Worm (Caenorhabditis elegans) whole organism, late embryonic: ENCODE results near the gene R01E6.5.
A peak's percentile ranks its signal among the peaks of the same experiment; 100 is the strongest.

Source experiments
- C08G9.2 ChIP-seq: sonication (generic microtip); optimal IDR thresholded peaks from 2 replicates; lab custom pipeline; 2016; ENCODE audit warnings: mild to moderate bottlenecking, missing genetic modification characterization, moderate library complexity, missing compliant biosample characterization
- C38D4.7 ChIP-seq: fragments of 200-800 bp; sonication (Bioruptor generic); optimal IDR thresholded peaks from 2 replicates; lab custom pipeline; 2018; ENCODE audit warnings: mild to moderate bottlenecking, missing genetic modification characterization, moderate library complexity, missing compliant biosample characterization
- K02D7.2 ChIP-seq: sonication (generic microtip); optimal IDR thresholded peaks from 2 replicates; lab custom pipeline; 2017; ENCODE audit warnings: mild to moderate bottlenecking, missing genetic modification characterization, missing compliant biosample characterization
- K09A11.1 ChIP-seq: sonication (generic microtip); optimal IDR thresholded peaks from 2 replicates; lab custom pipeline; 2017; ENCODE audit warnings: antibody characterized with exemption, mild to moderate bottlenecking, missing genetic modification characterization, missing compliant biosample characterization; ENCODE audit not compliant: insufficient read depth
- T23F11.4 ChIP-seq: fragments of 200-800 bp; sonication (Bioruptor generic); optimal IDR thresholded peaks from 2 replicates; lab custom pipeline; 2018; ENCODE audit warnings: mild to moderate bottlenecking, missing genetic modification characterization, missing compliant biosample characterization
- Y22D7AL.16 ChIP-seq: sonication (generic microtip); optimal IDR thresholded peaks from 2 replicates; lab custom pipeline; 2016; ENCODE audit warnings: missing genetic modification characterization, missing compliant biosample characterization
- ahr-1 ChIP-seq: sonication (generic microtip); optimal IDR thresholded peaks from 2 replicates; lab custom pipeline; 2016; ENCODE audit warnings: missing genetic modification characterization, missing compliant biosample characterization
- ama-1 ChIP-seq: fragments of 150-350 bp; optimal IDR thresholded peaks from 2 replicates; lab custom pipeline; 2014
- ceh-2 ChIP-seq: sonication (generic microtip); optimal IDR thresholded peaks from 2 replicates; lab custom pipeline; 2016; ENCODE audit warnings: missing genotype, missing genetic modification characterization, missing compliant biosample characterization
- ceh-22 ChIP-seq: sonication (generic microtip); optimal IDR thresholded peaks from 2 replicates; lab custom pipeline; 2017; ENCODE audit warnings: missing biosample characterization, missing genetic modification characterization
- ceh-31 ChIP-seq: sonication (generic microtip); optimal IDR thresholded peaks from 2 replicates; lab custom pipeline; 2016; ENCODE audit warnings: missing genetic modification characterization, missing compliant biosample characterization
- ceh-34 ChIP-seq: sonication (generic microtip); optimal IDR thresholded peaks from 2 replicates; lab custom pipeline; 2016; ENCODE audit warnings: mild to moderate bottlenecking, missing genetic modification characterization, missing compliant biosample characterization
- elt-4 ChIP-seq: sonication (generic microtip); optimal IDR thresholded peaks from 2 replicates; lab custom pipeline; 2016; ENCODE audit warnings: missing genetic modification characterization, missing compliant biosample characterization
- ets-4 ChIP-seq: sonication (generic microtip); optimal IDR thresholded peaks from 2 replicates; lab custom pipeline; 2016; ENCODE audit warnings: missing genetic modification characterization, missing compliant biosample characterization
- fax-1 ChIP-seq: sonication (generic microtip); optimal IDR thresholded peaks from 2 replicates; lab custom pipeline; 2016; ENCODE audit warnings: missing genotype, missing genetic modification characterization, missing compliant biosample characterization
- gmeb-2 ChIP-seq: sonication (generic microtip); optimal IDR thresholded peaks from 2 replicates; lab custom pipeline; 2016; ENCODE audit warnings: missing genetic modification characterization, inconsistent platforms, missing compliant biosample characterization
- hlh-13 ChIP-seq: fragments of 200-800 bp; sonication (Bioruptor generic); optimal IDR thresholded peaks from 2 replicates; lab custom pipeline; 2018; ENCODE audit warnings: mild to moderate bottlenecking, missing genetic modification characterization, missing compliant biosample characterization
- hlh-30 ChIP-seq: sonication (generic microtip); optimal IDR thresholded peaks from 2 replicates; lab custom pipeline; 2017; ENCODE audit warnings: antibody characterized with exemption, missing genetic modification characterization, missing compliant biosample characterization; ENCODE audit not compliant: insufficient read depth
- hlh-6 ChIP-seq: sonication (generic microtip); optimal IDR thresholded peaks from 2 replicates; lab custom pipeline; 2016; ENCODE audit warnings: missing genotype, missing genetic modification characterization, missing compliant biosample characterization
- lin-11 ChIP-seq: fragments of 200-800 bp; sonication (Bioruptor generic); optimal IDR thresholded peaks from 2 replicates; lab custom pipeline; 2018; ENCODE audit warnings: mild to moderate bottlenecking, missing genetic modification characterization, missing compliant biosample characterization
- madf-2 ChIP-seq: sonication (generic microtip); optimal IDR thresholded peaks from 2 replicates; lab custom pipeline; 2017; ENCODE audit warnings: missing genetic modification characterization, missing compliant biosample characterization
- mec-3 ChIP-seq: sonication (generic microtip); optimal IDR thresholded peaks from 2 replicates; lab custom pipeline; 2016; ENCODE audit warnings: borderline replicate concordance, missing genetic modification characterization, missing compliant biosample characterization
- nfya-1 ChIP-seq: sonication (generic microtip); optimal IDR thresholded peaks from 2 replicates; lab custom pipeline; 2017; ENCODE audit warnings: missing genetic modification characterization, mild to moderate bottlenecking, missing compliant biosample characterization, antibody characterized with exemption, moderate library complexity
- nhr-11 ChIP-seq: fragments of 150-350 bp; optimal IDR thresholded peaks from 2 replicates; lab custom pipeline; 2014; ENCODE audit warnings: missing biosample characterization, missing genetic modification characterization
- pag-3 ChIP-seq: sonication (generic microtip); optimal IDR thresholded peaks from 2 replicates; lab custom pipeline; 2016; ENCODE audit warnings: missing compliant biosample characterization, missing genetic modification characterization, borderline replicate concordance
- pat-9 ChIP-seq: fragments of 200-800 bp; sonication (Bioruptor generic); optimal IDR thresholded peaks from 2 replicates; lab custom pipeline; 2018; ENCODE audit warnings: mild to moderate bottlenecking, missing genetic modification characterization, moderate library complexity, missing compliant biosample characterization
- pros-1 ChIP-seq: fragments of 150-350 bp; optimal IDR thresholded peaks from 2 replicates; lab custom pipeline; 2014; ENCODE audit warnings: missing biosample characterization, missing genetic modification reagents, missing genetic modification characterization
- ref-2 ChIP-seq: sonication (generic microtip); optimal IDR thresholded peaks from 2 replicates; lab custom pipeline; 2016; ENCODE audit warnings: missing genetic modification characterization, missing compliant biosample characterization
- sdc-2 ChIP-seq: sonication (generic microtip); optimal IDR thresholded peaks from 2 replicates; lab custom pipeline; 2016; ENCODE audit warnings: missing genotype, missing genetic modification characterization, missing compliant biosample characterization
- sox-4 ChIP-seq: sonication (generic microtip); optimal IDR thresholded peaks from 2 replicates; lab custom pipeline; 2017; ENCODE audit warnings: mild to moderate bottlenecking, missing genetic modification characterization, inconsistent platforms, missing compliant biosample characterization
- syd-9 ChIP-seq: sonication (generic microtip); optimal IDR thresholded peaks from 2 replicates; lab custom pipeline; 2016; ENCODE audit warnings: mild to moderate bottlenecking, missing genetic modification characterization, moderate library complexity, missing compliant biosample characterization
- tbx-2 ChIP-seq: sonication (generic microtip); optimal IDR thresholded peaks from 2 replicates; lab custom pipeline; 2016; ENCODE audit warnings: missing genetic modification characterization, missing compliant biosample characterization
- ttx-3 ChIP-seq: sonication (generic microtip); optimal IDR thresholded peaks from 2 replicates; lab custom pipeline; 2016; ENCODE audit warnings: missing genetic modification reagents, missing genetic modification characterization, missing compliant biosample characterization
- unc-42 ChIP-seq: sonication (generic microtip); optimal IDR thresholded peaks from 2 replicates; lab custom pipeline; 2016; ENCODE audit warnings: missing genotype, missing genetic modification characterization, missing compliant biosample characterization
- zip-5 ChIP-seq: sonication (generic microtip); optimal IDR thresholded peaks from 2 replicates; lab custom pipeline; 2016; ENCODE audit warnings: missing genetic modification characterization, missing compliant biosample characterization

R01E6.5 gene

ce11 chrX:13584725-13585371 is 48.0 kb downstream of the R01E6.5 start, which contains the start of gene unc-84:
Gene unc-84 (plus strand): TSS chrX:13584775.
- TF ChIP-seq ttx-3 (no peak), zip-5 (tag; lab: Kevin White, UChicago) (no peak), gmeb-2 (no peak), ceh-34 (tag; lab: Kevin White, UChicago) (peak; percentile 97), hlh-30 (no peak), fax-1 (tag; lab: Kevin White, UChicago) (no peak), pat-9 (tag; lab: Kevin White, UChicago) (no peak), ceh-2 (tag; lab: Kevin White, UChicago) (peak; percentile 28), ahr-1 (tag; lab: Kevin White, UChicago) (no peak), ama-1 (lab: Kevin White, UChicago) (no peak), ets-4 (tag; lab: Kevin White, UChicago) (peak; percentile 32), pag-3 (no peak), Y22D7AL.16 (tag; lab: Kevin White, UChicago) (no peak), T23F11.4 (GFP tag; lab: Kevin White, UChicago) (no peak), K09A11.1 (no peak), syd-9 (tag; lab: Kevin White, UChicago) (no peak), hlh-13 (GFP tag; lab: Kevin White, UChicago) (no peak), mec-3 (tag; lab: Kevin White, UChicago) (no peak), ceh-31 (peak; percentile 64), tbx-2 (peak; percentile 53), C38D4.7 (GFP tag; lab: Kevin White, UChicago) (no peak), madf-2 (tag; lab: Kevin White, UChicago) (no peak), nfya-1 (tag; lab: Kevin White, UChicago) (no peak), elt-4 (tag; lab: Kevin White, UChicago) (no peak), K02D7.2 (tag; lab: Kevin White, UChicago) (no peak), C08G9.2 (peak; percentile 72), sdc-2 (tag; lab: Kevin White, UChicago) (peak; percentile 52), nhr-11 (tag; lab: Kevin White, UChicago) (no peak), unc-42 (tag; lab: Kevin White, UChicago) (no peak), hlh-6 (no peak), lin-11 (no peak), ref-2 (tag; lab: Kevin White, UChicago) (peak; percentile 34), ceh-22 (tag; lab: Kevin White, UChicago) (no peak), pros-1 (peak; percentile 7), sox-4 (tag; lab: Kevin White, UChicago) (no peak)
